Worm (Caenorhabditis elegans) whole organism, L2 larva: ENCODE data around the gene ZK262.2.

Source experiments
- R02D3.7 ChIP-seq: fragments of 150-350 bp; optimal IDR thresholded peaks from 2 replicates; lab custom pipeline; 2014; ENCODE audit warnings: missing biosample characterization, missing genetic modification characterization
- alr-1 ChIP-seq: fragments of 150-350 bp; optimal IDR thresholded peaks from 2 replicates; lab custom pipeline; 2014; ENCODE audit warnings: missing biosample characterization, missing genetic modification characterization
- ceh-82 ChIP-seq: fragments of 150-350 bp; optimal IDR thresholded peaks from 2 replicates; lab custom pipeline; 2014; ENCODE audit warnings: missing biosample characterization, missing genetic modification characterization
- fos-1 ChIP-seq: fragments of 150-350 bp; optimal IDR thresholded peaks from 2 replicates; lab custom pipeline; 2014; ENCODE audit warnings: missing biosample characterization, missing genetic modification characterization
- nhr-21 ChIP-seq: fragments of 150-350 bp; optimal IDR thresholded peaks from 2 replicates; lab custom pipeline; 2014; ENCODE audit warnings: missing biosample characterization, missing genetic modification characterization
- nhr-23 ChIP-seq: fragments of 150-350 bp; optimal IDR thresholded peaks from 2 replicates; lab custom pipeline; 2014; ENCODE audit warnings: missing biosample characterization, missing genetic modification reagents, missing genetic modification characterization
- ztf-11 ChIP-seq: sonication (generic microtip); optimal IDR thresholded peaks from 2 replicates; lab custom pipeline; 2017; ENCODE audit warnings: missing biosample characterization, missing genetic modification characterization

- TF ChIP-seq alr-1 (tag; lab: Kevin White, UChicago) (no peak), nhr-21 (tag; lab: Kevin White, UChicago) (no peak), R02D3.7 (tag; lab: Kevin White, UChicago) (no peak), nhr-23 (no peak), ztf-11 (tag; lab: Kevin White, UChicago) (no peak), fos-1 (tag; lab: Kevin White, UChicago) (no peak), ceh-82 (tag; lab: Kevin White, UChicago) (no peak)
Observed at ce11 chrV:18420797-18421196, 8.0 kb upstream of the ZK262.2 start, which contains the start of gene srj-26.
